Worm (Caenorhabditis elegans) whole organism, L3 larva: ENCODE measurements around the gene M106.2.

Source experiments
- R02D3.7 ChIP-seq: fragments of 150-350 bp; optimal IDR thresholded peaks from 2 replicates; lab custom pipeline; 2014; ENCODE audit warnings: missing biosample characterization, missing genetic modification characterization
- ceh-82 ChIP-seq: fragments of 150-350 bp; optimal IDR thresholded peaks from 2 replicates; lab custom pipeline; 2014; ENCODE audit warnings: missing biosample characterization, missing genetic modification characterization
- egl-27 ChIP-seq: sonication (generic microtip); optimal IDR thresholded peaks from 4 replicates; lab custom pipeline; 2017; ENCODE audit warnings: missing biosample characterization, missing genetic modification reagents, missing genetic modification characterization
- elt-3 ChIP-seq, 3 experiments: fragments of 150-350 bp in 1 of 3; sonication (generic microtip) in 2 of 3; optimal IDR thresholded peaks; 2 replicates in 2 of 3; 4 replicates in 1 of 3; lab custom pipeline; 2014 to 2017; ENCODE audit warnings: missing biosample characterization in 3 of 3, missing genetic modification characterization in 3 of 3
- lin-15B ChIP-seq: fragments of 150-350 bp; optimal IDR thresholded peaks from 2 replicates; lab custom pipeline; 2014; ENCODE audit warnings: missing biosample characterization, missing genetic modification characterization
- pha-4 ChIP-seq: fragments of 150-350 bp; optimal IDR thresholded peaks from 2 replicates; lab custom pipeline; 2014; ENCODE audit warnings: missing biosample characterization, missing genetic modification reagents, missing genetic modification characterization
- pqm-1 ChIP-seq: fragments of 150-350 bp; optimal IDR thresholded peaks from 2 replicates; lab custom pipeline; 2017; ENCODE audit warnings: missing biosample characterization, missing genetic modification characterization, inconsistent platforms
- sea-2 ChIP-seq: fragments of 150-350 bp; sonication (generic microtip); optimal IDR thresholded peaks from 4 replicates; lab custom pipeline; 2014; ENCODE audit warnings: missing biosample characterization, missing genetic modification reagents, missing genetic modification characterization
- skn-1 ChIP-seq: fragments of 150-350 bp; optimal IDR thresholded peaks from 2 replicates; lab custom pipeline; 2014; ENCODE audit warnings: missing biosample characterization, missing genetic modification characterization
- tbx-2 ChIP-seq: sonication (generic microtip); optimal IDR thresholded peaks from 2 replicates; lab custom pipeline; 2016; ENCODE audit warnings: mild to moderate bottlenecking, missing genetic modification characterization, missing compliant biosample characterization
- unc-62 ChIP-seq: fragments of 150-350 bp; sonication (generic microtip); optimal IDR thresholded peaks from 4 replicates; lab custom pipeline; 2014; ENCODE audit warnings: missing biosample characterization, missing genetic modification reagents, missing genetic modification characterization
- zag-1 ChIP-seq: fragments of 150-350 bp; optimal IDR thresholded peaks from 2 replicates; lab custom pipeline; 2014; ENCODE audit warnings: missing biosample characterization, missing genetic modification characterization
- ztf-11 ChIP-seq: fragments of 150-350 bp; optimal IDR thresholded peaks from 2 replicates; lab custom pipeline; 2014; ENCODE audit warnings: missing biosample characterization, missing genetic modification characterization

- TF ChIP-seq egl-27 (no peak), zag-1 (tag; lab: Kevin White, UChicago) (no peak), ceh-82 (tag; lab: Kevin White, UChicago) (no peak), ztf-11 (tag; lab: Kevin White, UChicago) (no peak), sea-2 (GFP tag; lab: Kevin White, UChicago) (no peak), R02D3.7 (tag; lab: Kevin White, UChicago) (no peak), pha-4 (tag; lab: Kevin White, UChicago) (peak; percentile 32), lin-15B (peak; percentile 50), elt-3 (tag; optimal IDR thresholded peaks at IDR 0.05; lab: Kevin White, UChicago) (no peak), pqm-1 (no peak), tbx-2 (tag; lab: Kevin White, UChicago) (no peak), unc-62 (GFP tag; lab: Kevin White, UChicago) (no peak), skn-1 (no peak)
Measured at ce11 chrII:10819928-10820423, 29.8 kb downstream of the M106.2 start, which contains the start of gene R06F6.8.
